In genomic region chrX:7343218-7343617, ce11 we compare ENCODE assay signal across 5 worm cellular contexts.
TF ChIP-seq lines count a peak whose summit lies in the region.

No protein-coding gene starts in this region.

TF ChIP-seq in whole organism, L1 larva, 84 proteins besides CTCF, POLR2A, EP300 and RAD21:
- no peak for TF ChIP-seq fkh-10 (GFP tag; optimal IDR thresholded peaks at IDR 0.05; lab: Kevin White, UChicago)
- TF ChIP-seq elt-2 (tag; optimal IDR thresholded peaks at IDR 0.05; lab: Kevin White, UChicago), result peak; percentile 21

TF ChIP-seq in whole organism, L2 larva, 48 proteins besides CTCF, POLR2A, EP300 and RAD21:
- TF ChIP-seq nhr-77 (tag; optimal IDR thresholded peaks at IDR 0.05; lab: Kevin White, UChicago) (no peak), skn-1 (tag; optimal IDR thresholded peaks at IDR 0.05; lab: Kevin White, UChicago) (peak; percentile 76), R02D3.7 (tag; optimal IDR thresholded peaks at IDR 0.05; lab: Kevin White, UChicago) (no peak), lin-11 (tag; optimal IDR thresholded peaks at IDR 0.05; lab: Kevin White, UChicago) (no peak), ceh-16 (tag; optimal IDR thresholded peaks at IDR 0.05; lab: Kevin White, UChicago) (no peak), unc-39 (tag; optimal IDR thresholded peaks at IDR 0.05; lab: Kevin White, UChicago) (no peak), elt-3 (tag; optimal IDR thresholded peaks at IDR 0.05; lab: Kevin White, UChicago) (no peak), ZK546.5 (tag; optimal IDR thresholded peaks at IDR 0.05; lab: Kevin White, UChicago) (no peak), fos-1 (tag; optimal IDR thresholded peaks at IDR 0.05; lab: Kevin White, UChicago) (peak; percentile 39), alr-1 (tag; optimal IDR thresholded peaks at IDR 0.05; lab: Kevin White, UChicago) (no peak), crh-2 (tag; optimal IDR thresholded peaks at IDR 0.05; lab: Kevin White, UChicago) (peak; percentile 5), lin-39 (tag; optimal IDR thresholded peaks at IDR 0.05; lab: Kevin White, UChicago) (no peak), blmp-1 (tag; optimal IDR thresholded peaks at IDR 0.05; lab: Kevin White, UChicago; ENCODE audit: insufficient read depth) (no peak), snpc-4 (tag; optimal IDR thresholded peaks at IDR 0.05; lab: Kevin White, UChicago) (no peak), egl-27 (tag; optimal IDR thresholded peaks at IDR 0.05; lab: Kevin White, UChicago) (no peak), mbf-1 (tag; optimal IDR thresholded peaks at IDR 0.05; lab: Kevin White, UChicago) (no peak)
TF ChIP-seq in whole organism, L2 larva: peak in this region for 3.

TF ChIP-seq in whole organism, L3 larva, 47 proteins besides CTCF, POLR2A, EP300 and RAD21:
- TF ChIP-seq lin-15B (tag; optimal IDR thresholded peaks at IDR 0.05; lab: Kevin White, UChicago) (no peak), skn-1 (tag; optimal IDR thresholded peaks at IDR 0.05; lab: Kevin White, UChicago) (peak; percentile 59), pha-4 (tag; optimal IDR thresholded peaks at IDR 0.05; lab: Kevin White, UChicago) (peak; percentile 30), elt-2 (tag; optimal IDR thresholded peaks at IDR 0.05; lab: Kevin White, UChicago) (peak; percentile 60)

TF ChIP-seq in whole organism, L4 larva, 104 proteins besides CTCF, POLR2A, EP300 and RAD21:
- TF ChIP-seq hlh-30 (tag; optimal IDR thresholded peaks at IDR 0.05; lab: Kevin White, UChicago; ENCODE audit: insufficient read depth) (peak; percentile 8), set-16 (GFP tag; IDR thresholded peaks at IDR 0.05; lab: Robert Waterston, UW) (no peak), dve-1 (tag; optimal IDR thresholded peaks at IDR 0.05; lab: Kevin White, UChicago; ENCODE audit: insufficient read depth) (peak; percentile 2), nhr-28 (tag; optimal IDR thresholded peaks at IDR 0.05; lab: Kevin White, UChicago) (peak; percentile 63), daf-19 (GFP tag; conservative IDR thresholded peaks at IDR 0.05; lab: Robert Waterston, UW) (no peak), daf-16 (GFP tag; optimal IDR thresholded peaks at IDR 0.05; lab: Kevin White, UChicago) (no peak), daf-16 (tag; optimal IDR thresholded peaks at IDR 0.05; lab: Kevin White, UChicago) (peak; percentile 90), zfp-3 (GFP tag; conservative IDR thresholded peaks at IDR 0.05; lab: Robert Waterston, UW) (no peak), mes-2 (tag; optimal IDR thresholded peaks at IDR 0.05; lab: Kevin White, UChicago; ENCODE audit: poor library complexity, severe bottlenecking) (no peak), pqm-1 (tag; optimal IDR thresholded peaks at IDR 0.05; lab: Kevin White, UChicago) (peak; percentile 80), lin-38 (GFP tag; IDR thresholded peaks at IDR 0.05; lab: Robert Waterston, UW) (no peak), F26F4.8 (GFP tag; conservative IDR thresholded peaks at IDR 0.05; lab: Robert Waterston, UW) (no peak), nhr-48 (tag; optimal IDR thresholded peaks at IDR 0.05; lab: Kevin White, UChicago) (no peak), ceh-20 (GFP tag; IDR thresholded peaks at IDR 0.05; lab: Robert Waterston, UW) (no peak), daf-8 (GFP tag; IDR thresholded peaks at IDR 0.05; lab: Robert Waterston, UW) (no peak), cey-2 (tag; optimal IDR thresholded peaks at IDR 0.05; lab: Kevin White, UChicago; ENCODE audit: borderline replicate concordance, insufficient read depth) (no peak), nhr-76 (tag; optimal IDR thresholded peaks at IDR 0.05; lab: Kevin White, UChicago) (no peak)

TF ChIP-seq in whole organism, young adult, 124 proteins besides CTCF, POLR2A, EP300 and RAD21:
- no peak for TF ChIP-seq hlh-12 (tag; optimal IDR thresholded peaks at IDR 0.05; lab: Kevin White, UChicago)
- peak; percentile 19 for TF ChIP-seq nhr-80 (tag; optimal IDR thresholded peaks at IDR 0.05; lab: Kevin White, UChicago)
- no peak for TF ChIP-seq sea-2 (GFP tag; IDR thresholded peaks at IDR 0.05; lab: Robert Waterston, UW)
- no peak for TF ChIP-seq sdz-38 (tag; optimal IDR thresholded peaks at IDR 0.05; lab: Kevin White, UChicago)
- no peak for TF ChIP-seq Y56A3A.18 (GFP tag; IDR thresholded peaks at IDR 0.05; lab: Robert Waterston, UW)
